Worm (Caenorhabditis elegans) whole organism, L1 larva: Measurements from ENCODE around the gene hrg-10.

Experiments
- C04F5.9 ChIP-seq: sonication (generic microtip); optimal IDR thresholded peaks from 2 replicates; lab custom pipeline; 2016; ENCODE audit warnings: missing genetic modification characterization, missing compliant biosample characterization
- C16A3.4 ChIP-seq: fragments of 150-350 bp; optimal IDR thresholded peaks from 2 replicates; lab custom pipeline; 2014; ENCODE audit warnings: missing biosample characterization, missing genetic modification characterization
- Y116A8C.19 ChIP-seq: sonication (generic microtip); optimal IDR thresholded peaks from 2 replicates; lab custom pipeline; 2016; ENCODE audit warnings: missing compliant biosample characterization, missing genetic modification characterization, borderline replicate concordance
- aha-1 ChIP-seq: fragments of 150-350 bp; optimal IDR thresholded peaks from 2 replicates; lab custom pipeline; 2014; ENCODE audit warnings: missing biosample characterization, missing genetic modification characterization
- aly-2 ChIP-seq: fragments of 150-350 bp; optimal IDR thresholded peaks from 2 replicates; lab custom pipeline; 2014; ENCODE audit warnings: missing biosample characterization, missing genetic modification characterization
- blmp-1 ChIP-seq: fragments of 150-350 bp; optimal IDR thresholded peaks from 2 replicates; lab custom pipeline; 2014; ENCODE audit warnings: missing biosample characterization, missing genetic modification characterization
- ceh-8 ChIP-seq: fragments of 200-800 bp; sonication (Bioruptor generic); optimal IDR thresholded peaks from 2 replicates; lab custom pipeline; 2018; ENCODE audit warnings: mild to moderate bottlenecking, missing genetic modification characterization, moderate library complexity, missing compliant biosample characterization
- ceh-82 ChIP-seq, 3 experiments: fragments of 150-350 bp in 1 of 3; sonication (generic microtip) in 2 of 3; optimal IDR thresholded peaks; 2 replicates each; lab custom pipeline; 2014 to 2017; ENCODE audit warnings: missing biosample characterization in 3 of 3, missing genetic modification characterization in 3 of 3
- ceh-90 ChIP-seq: sonication (generic microtip); optimal IDR thresholded peaks from 2 replicates; lab custom pipeline; 2016; ENCODE audit warnings: missing genetic modification characterization, missing compliant biosample characterization
- ces-1 ChIP-seq: fragments of 150-350 bp; optimal IDR thresholded peaks from 2 replicates; lab custom pipeline; 2014; ENCODE audit warnings: missing biosample characterization, missing genetic modification reagents, missing genetic modification characterization
- dpl-1 ChIP-seq, 3 experiments: fragments of 150-350 bp in 2 of 3; sonication (generic microtip) in 1 of 3; optimal IDR thresholded peaks; 2 replicates each; lab custom pipeline; 2014 to 2017; ENCODE audit warnings: missing biosample characterization in 3 of 3, missing genetic modification characterization in 3 of 3, missing genetic modification reagents in 3 of 3
- dsc-1 ChIP-seq: sonication (generic microtip); optimal IDR thresholded peaks from 2 replicates; lab custom pipeline; 2016; ENCODE audit warnings: mild to moderate bottlenecking, missing genetic modification characterization, missing compliant biosample characterization
- efl-1 ChIP-seq, 4 experiments: fragments of 150-350 bp; optimal IDR thresholded peaks in 3 of 4; peaks in 1 of 4; 1 replicate in 1 of 4; 2 replicates in 3 of 4; lab custom pipeline; 2014; ENCODE audit warnings: missing biosample characterization in 2 of 4, missing genetic modification characterization in 2 of 4, missing genetic modification reagents in 2 of 4
- efl-3 ChIP-seq: fragments of 200-800 bp; sonication (Bioruptor generic); optimal IDR thresholded peaks from 2 replicates; lab custom pipeline; 2018; ENCODE audit warnings: mild to moderate bottlenecking, missing genetic modification characterization, missing compliant biosample characterization
- elt-2 ChIP-seq: sonication (generic microtip); optimal IDR thresholded peaks from 2 replicates; lab custom pipeline; 2016; ENCODE audit warnings: missing genetic modification characterization, mild to moderate bottlenecking, inconsistent platforms, missing compliant biosample characterization, missing genetic modification reagents
- fkh-8 ChIP-seq: sonication (generic microtip); optimal IDR thresholded peaks from 2 replicates; lab custom pipeline; 2016; ENCODE audit warnings: mild to moderate bottlenecking, missing genetic modification characterization, missing compliant biosample characterization
- grh-1 ChIP-seq: fragments of 200-800 bp; sonication (Bioruptor generic); IDR thresholded peaks from 2 replicates; pipeline ENCODE4 v1.3.6; 2022; ENCODE audit warnings: missing genetic modification reagents, missing genetic modification characterization, missing compliant biosample characterization
- hlh-17 ChIP-seq: fragments of 200-800 bp; sonication (Bioruptor generic); optimal IDR thresholded peaks from 2 replicates; lab custom pipeline; 2018; ENCODE audit warnings: missing genetic modification characterization, mild to moderate bottlenecking, missing compliant biosample characterization, moderate library complexity, borderline replicate concordance
- irx-1 ChIP-seq: sonication (generic microtip); optimal IDR thresholded peaks from 2 replicates; lab custom pipeline; 2016; ENCODE audit warnings: missing genetic modification characterization, missing compliant biosample characterization
- jun-1 ChIP-seq: fragments of 150-350 bp; optimal IDR thresholded peaks from 2 replicates; lab custom pipeline; 2014; ENCODE audit warnings: missing biosample characterization, missing genetic modification reagents, missing genetic modification characterization
- lin-13 ChIP-seq: fragments of 150-350 bp; optimal IDR thresholded peaks from 2 replicates; lab custom pipeline; 2014; ENCODE audit warnings: missing biosample characterization, missing genetic modification reagents, missing genetic modification characterization
- lin-15B ChIP-seq: fragments of 150-350 bp; sonication (generic microtip); optimal IDR thresholded peaks from 3 replicates; lab custom pipeline; 2014; ENCODE audit warnings: missing biosample characterization, missing genetic modification characterization
- lin-35 ChIP-seq, 2 experiments: fragments of 150-350 bp; optimal IDR thresholded peaks; 2 replicates each; lab custom pipeline; 2014; ENCODE audit warnings: missing biosample characterization in 2 of 2, missing genetic modification characterization in 2 of 2, missing genetic modification reagents in 2 of 2
- lin-39 ChIP-seq: fragments of 150-350 bp; optimal IDR thresholded peaks from 2 replicates; lab custom pipeline; 2014; ENCODE audit warnings: missing biosample characterization, missing genetic modification reagents, missing genetic modification characterization
- lir-3 ChIP-seq: sonication (generic microtip); optimal IDR thresholded peaks from 2 replicates; lab custom pipeline; 2016; ENCODE audit warnings: mild to moderate bottlenecking, missing genetic modification characterization, moderate library complexity, missing compliant biosample characterization; ENCODE audit not compliant: poor library complexity
- lsy-2 ChIP-seq, 2 experiments: fragments of 150-350 bp; optimal IDR thresholded peaks; 2 replicates each; lab custom pipeline; 2014; ENCODE audit warnings: missing biosample characterization in 2 of 2, missing genetic modification characterization in 2 of 2
- mdl-1 ChIP-seq, 2 experiments: fragments of 150-350 bp; optimal IDR thresholded peaks; 2 replicates each; lab custom pipeline; 2014 to 2017; ENCODE audit warnings: missing biosample characterization in 2 of 2, missing genetic modification characterization in 2 of 2, inconsistent platforms in 1 of 2
- mep-1 ChIP-seq: fragments of 150-350 bp; optimal IDR thresholded peaks from 2 replicates; lab custom pipeline; 2014; ENCODE audit warnings: missing biosample characterization, missing genetic modification characterization
- nhr-11 ChIP-seq: fragments of 150-350 bp; optimal IDR thresholded peaks from 2 replicates; lab custom pipeline; 2014; ENCODE audit warnings: missing biosample characterization, missing genetic modification characterization
- nhr-19 ChIP-seq: fragments of 200-800 bp; sonication (Bioruptor generic); conservative IDR thresholded peaks from 2 replicates; pipeline ENCODE4 v1.3.6; 2022; ENCODE audit warnings: missing genetic modification characterization, missing compliant biosample characterization
- nhr-20 ChIP-seq: sonication (generic microtip); optimal IDR thresholded peaks from 2 replicates; lab custom pipeline; 2016; ENCODE audit warnings: mild to moderate bottlenecking, missing genetic modification characterization, missing compliant biosample characterization
- nhr-237 ChIP-seq: fragments of 150-350 bp; optimal IDR thresholded peaks from 2 replicates; lab custom pipeline; 2014; ENCODE audit warnings: missing biosample characterization, missing genetic modification characterization
- nhr-28 ChIP-seq: fragments of 150-350 bp; optimal IDR thresholded peaks from 2 replicates; lab custom pipeline; 2014; ENCODE audit warnings: missing biosample characterization, missing genetic modification characterization
- nhr-47 ChIP-seq: sonication (generic microtip); optimal IDR thresholded peaks from 2 replicates; lab custom pipeline; 2016; ENCODE audit warnings: mild to moderate bottlenecking, missing genetic modification characterization, moderate library complexity, missing compliant biosample characterization
- nhr-71 ChIP-seq: sonication (generic microtip); optimal IDR thresholded peaks from 2 replicates; lab custom pipeline; 2016; ENCODE audit warnings: mild to moderate bottlenecking, missing genetic modification characterization, moderate library complexity, missing compliant biosample characterization
- nhr-84 ChIP-seq: sonication (generic microtip); optimal IDR thresholded peaks from 2 replicates; lab custom pipeline; 2017; ENCODE audit warnings: missing biosample characterization, missing genetic modification characterization
- nhr-85 ChIP-seq: sonication (generic microtip); peaks from one replicate; lab custom pipeline; 2016; ENCODE audit warnings: missing genetic modification characterization, inconsistent platforms, missing compliant biosample characterization
- pag-3 ChIP-seq: sonication (generic microtip); optimal IDR thresholded peaks from 2 replicates; lab custom pipeline; 2017; ENCODE audit warnings: missing genetic modification characterization, mild to moderate bottlenecking, missing compliant biosample characterization, antibody characterized with exemption, borderline replicate concordance; ENCODE audit not compliant: insufficient read depth
- pax-3 ChIP-seq: fragments of 200-800 bp; sonication (Bioruptor generic); optimal IDR thresholded peaks from 2 replicates; lab custom pipeline; 2018; ENCODE audit warnings: mild to moderate bottlenecking, missing genetic modification characterization, moderate library complexity, missing compliant biosample characterization
- skn-1 ChIP-seq: fragments of 150-350 bp; optimal IDR thresholded peaks from 2 replicates; lab custom pipeline; 2014; ENCODE audit warnings: missing biosample characterization, missing genetic modification characterization
- sup-37 ChIP-seq: fragments of 200-800 bp; sonication (Bioruptor generic); optimal IDR thresholded peaks from 2 replicates; lab custom pipeline; 2018; ENCODE audit warnings: mild to moderate bottlenecking, missing genetic modification characterization, missing compliant biosample characterization
- unc-130 ChIP-seq: fragments of 150-350 bp; optimal IDR thresholded peaks from 2 replicates; lab custom pipeline; 2017; ENCODE audit warnings: missing biosample characterization, missing genetic modification characterization, inconsistent platforms
- unc-30 ChIP-seq: sonication (generic microtip); optimal IDR thresholded peaks from 2 replicates; lab custom pipeline; 2017; ENCODE audit warnings: missing biosample characterization, missing genetic modification characterization
- unc-62 ChIP-seq: fragments of 150-350 bp; optimal IDR thresholded peaks from 2 replicates; lab custom pipeline; 2014; ENCODE audit warnings: missing biosample characterization, missing genetic modification reagents, missing genetic modification characterization
- vab-15 ChIP-seq: sonication (generic microtip); optimal IDR thresholded peaks from 2 replicates; lab custom pipeline; 2017; ENCODE audit warnings: missing genotype, mild to moderate bottlenecking, missing genetic modification characterization, missing compliant biosample characterization
- xbp-1 ChIP-seq: sonication (generic microtip); optimal IDR thresholded peaks from 2 replicates; lab custom pipeline; 2016; ENCODE audit warnings: missing genetic modification characterization, missing compliant biosample characterization
- zag-1 ChIP-seq: fragments of 150-350 bp; optimal IDR thresholded peaks from 2 replicates; lab custom pipeline; 2014; ENCODE audit warnings: missing biosample characterization, missing genetic modification characterization

hrg-10 gene

DNA sequence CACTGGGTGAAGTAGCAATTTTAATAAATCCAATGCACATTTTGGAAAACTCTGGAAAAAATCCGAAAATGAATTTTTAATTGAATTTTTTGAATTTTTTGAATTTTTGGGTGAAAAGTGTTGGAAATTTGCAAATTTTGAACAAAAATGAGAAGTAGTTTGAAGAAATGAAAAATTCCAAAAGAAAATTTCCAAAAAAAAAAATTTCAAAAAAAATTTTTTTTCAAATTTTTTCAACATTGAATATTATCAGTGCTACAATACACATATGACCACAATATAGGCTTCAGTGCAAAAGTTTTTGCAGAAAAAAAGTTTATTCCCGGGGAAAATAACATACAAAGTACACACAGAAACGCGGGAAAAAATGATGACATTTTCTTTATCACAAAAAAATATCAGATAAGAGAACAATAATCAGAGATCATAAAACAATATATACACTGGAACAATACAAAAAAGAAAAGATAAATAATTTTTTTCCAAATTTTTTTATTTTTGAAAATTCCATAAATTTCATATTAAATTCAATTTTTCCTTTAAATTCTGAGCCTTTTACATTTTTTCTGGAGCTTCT is at the start of gene hrg-10:
Gene hrg-10 (minus strand): TSS at position 51 of the 577 bp plus-strand sequence.
- TF ChIP-seq ceh-8 (GFP tag; lab: Kevin White, UChicago) (no peak), lin-35 (GFP tag; optimal IDR thresholded peaks at IDR 0.05; lab: Kevin White, UChicago) (peak in 1 of 2 experiments; percentile 9), lin-15B (tag; lab: Kevin White, UChicago) (no peak), elt-2 (tag; lab: Kevin White, UChicago) (peak; percentile 77), nhr-19 (GFP tag; lab: Robert Waterston, UW) (peak; percentile 6; the same call in 1 of the 2 replicates), nhr-20 (tag; lab: Kevin White, UChicago) (peak; percentile 8), grh-1 (GFP tag; lab: Robert Waterston, UW) (no peak), hlh-17 (GFP tag; lab: Kevin White, UChicago) (no peak), lsy-2 (tag; optimal IDR thresholded peaks at IDR 0.05; lab: Kevin White, UChicago) (peak in 1 of 2 experiments; percentile 10), C16A3.4 (no peak), jun-1 (tag; lab: Kevin White, UChicago) (no peak), unc-62 (GFP tag; lab: Kevin White, UChicago) (no peak)

DNA sequence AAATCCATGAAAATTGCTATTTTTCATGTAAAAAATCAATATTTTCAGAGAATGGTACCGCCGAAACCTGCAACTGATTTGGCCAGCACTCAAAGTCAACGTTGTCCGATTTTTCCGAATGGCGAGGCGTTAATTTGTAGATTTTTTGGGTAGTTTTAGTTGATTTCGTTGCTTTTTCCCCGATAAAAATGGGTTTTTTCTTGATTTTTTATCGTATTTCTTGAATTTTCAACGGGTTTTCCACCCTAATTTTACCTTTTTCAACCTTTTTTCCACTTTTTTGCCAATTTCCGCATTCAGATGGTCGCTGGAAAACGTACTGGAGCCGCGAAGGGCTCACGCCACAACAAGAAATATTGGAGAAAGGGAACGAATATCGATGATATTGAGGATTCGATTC is 44.5 kb upstream of the hrg-10 start, which contains the start of gene Y39B6A.33:
Gene Y39B6A.33 (plus strand): TSS at position 301 of the 400 bp plus-strand sequence.
- TF ChIP-seq mep-1 (tag; lab: Kevin White, UChicago) (no peak), lir-3 (no peak), nhr-47 (tag; lab: Kevin White, UChicago) (no peak), blmp-1 (tag; lab: Kevin White, UChicago) (no peak), ceh-82 (tag; optimal IDR thresholded peaks at IDR 0.05; lab: Kevin White, UChicago) (no peak), dsc-1 (tag; lab: Kevin White, UChicago) (no peak), C04F5.9 (no peak), vab-15 (tag; lab: Kevin White, UChicago) (no peak), skn-1 (tag; lab: Kevin White, UChicago) (no peak), ceh-8 (GFP tag; lab: Kevin White, UChicago) (no peak), nhr-85 (tag; lab: Kevin White, UChicago) (no peak), Y116A8C.19 (no peak), lin-35 (GFP tag; optimal IDR thresholded peaks at IDR 0.05; lab: Kevin White, UChicago) (no peak), lsy-2 (tag; optimal IDR thresholded peaks at IDR 0.05; lab: Kevin White, UChicago) (no peak), nhr-11 (tag; lab: Kevin White, UChicago) (no peak), aha-1 (tag; lab: Kevin White, UChicago) (no peak), dpl-1 (GFP tag; optimal IDR thresholded peaks at IDR 0.05; lab: Kevin White, UChicago) (no peak), lin-15B (tag; lab: Kevin White, UChicago) (no peak), ceh-90 (no peak)

DNA sequence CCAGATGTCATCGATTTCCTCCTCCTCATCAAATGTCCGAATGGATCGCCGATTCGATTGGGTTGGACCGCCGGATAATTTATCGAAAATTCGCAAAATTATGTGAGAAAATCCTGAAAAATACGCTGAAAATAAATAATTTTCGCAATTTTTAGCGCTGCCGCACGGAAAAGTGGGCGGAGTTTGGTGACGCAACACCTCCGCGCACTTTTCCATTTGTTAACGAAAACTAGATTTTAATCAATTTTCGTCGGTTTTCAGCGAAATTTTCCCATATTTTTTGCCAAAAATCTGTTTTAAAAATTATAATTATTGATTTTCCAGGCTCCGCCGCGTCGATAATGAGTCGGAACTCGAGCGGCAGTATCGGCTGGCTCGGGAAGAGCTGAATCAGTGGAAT is 43.9 kb upstream of the hrg-10 start, which contains the start of gene Y39B6A.34:
Gene Y39B6A.34 (plus strand): TSS at position 3 of the 400 bp plus-strand sequence.
- TF ChIP-seq zag-1 (tag; lab: Kevin White, UChicago) (no peak), nhr-28 (tag; lab: Kevin White, UChicago) (no peak), irx-1 (no peak), efl-1 (optimal IDR thresholded peaks at IDR 0.05; lab: Kevin White, UChicago) (peak; percentile 2 to 40), efl-1 (GFP tag; optimal IDR thresholded peaks at IDR 0.05 in 1 of 2; lab: Kevin White, UChicago) (peak; percentile 31 to 76), pax-3 (tag; lab: Kevin White, UChicago) (no peak), lin-13 (no peak), pag-3 (no peak), lin-39 (tag; lab: Kevin White, UChicago) (no peak), nhr-20 (tag; lab: Kevin White, UChicago) (no peak), lsy-2 (tag; optimal IDR thresholded peaks at IDR 0.05; lab: Kevin White, UChicago) (peak; percentile 11 to 48), Y116A8C.19 (no peak), sup-37 (no peak), nhr-237 (tag; lab: Kevin White, UChicago) (no peak), unc-30 (tag; lab: Kevin White, UChicago) (no peak), mdl-1 (tag; optimal IDR thresholded peaks at IDR 0.05; lab: Kevin White, UChicago) (no peak), aly-2 (tag; lab: Kevin White, UChicago) (no peak), ces-1 (GFP tag; lab: Kevin White, UChicago) (no peak), nhr-71 (tag; lab: Kevin White, UChicago) (peak; percentile 45), xbp-1 (tag; lab: Kevin White, UChicago) (no peak), elt-2 (tag; lab: Kevin White, UChicago) (peak; percentile 12), efl-3 (GFP tag; lab: Kevin White, UChicago) (no peak), unc-130 (tag; lab: Kevin White, UChicago) (no peak), unc-62 (GFP tag; lab: Kevin White, UChicago) (no peak), fkh-8 (tag; lab: Kevin White, UChicago) (no peak), ceh-82 (tag; optimal IDR thresholded peaks at IDR 0.05; lab: Kevin White, UChicago) (peak in 1 of 3 experiments; percentile 46), nhr-84 (tag; lab: Kevin White, UChicago) (no peak)
